Worm (Caenorhabditis elegans): ENCODE results near the gene ptr-25.
A peak's percentile ranks its signal among the peaks of the same experiment; 100 is the strongest.

The ptr-25 gene

DNA sequence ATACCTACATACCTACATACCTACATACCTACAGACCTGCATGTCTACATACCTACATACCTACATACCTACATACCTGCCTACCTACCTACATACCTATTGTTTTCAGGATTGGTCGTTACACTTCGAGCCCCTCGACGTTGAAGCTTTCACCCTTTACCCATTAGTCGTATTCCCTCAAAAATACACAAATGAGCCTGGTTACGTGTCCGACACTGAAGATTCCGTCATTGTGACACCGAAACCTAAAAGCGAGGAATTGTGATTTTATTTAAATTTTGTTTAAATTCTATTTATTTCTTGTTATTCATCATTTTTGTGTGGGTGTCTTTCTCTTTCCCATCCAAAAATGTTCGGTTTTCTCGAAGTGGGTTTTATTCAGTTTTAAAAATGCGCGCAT is 8.7 kb upstream of the ptr-25 start, which contains the start of gene D2045.7:
D2045.7 (plus strand) TSS at position 301 of the 400 bp plus-strand sequence.
- no peak for TF ChIP-seq W03F9.2 (tag; optimal IDR thresholded peaks at IDR 0.05)

- no peak for TF ChIP-seq him-1 (tag; optimal IDR thresholded peaks at IDR 0.05)
- TF ChIP-seq W03F9.2 (tag; optimal IDR thresholded peaks at IDR 0.05) = no peak
- TF ChIP-seq dao-5 (tag; optimal IDR thresholded peaks at IDR 0.05) = no peak
Observed at ce11 chrIII:10481497-10481896, 6.4 kb upstream of the ptr-25 start.

DNA sequence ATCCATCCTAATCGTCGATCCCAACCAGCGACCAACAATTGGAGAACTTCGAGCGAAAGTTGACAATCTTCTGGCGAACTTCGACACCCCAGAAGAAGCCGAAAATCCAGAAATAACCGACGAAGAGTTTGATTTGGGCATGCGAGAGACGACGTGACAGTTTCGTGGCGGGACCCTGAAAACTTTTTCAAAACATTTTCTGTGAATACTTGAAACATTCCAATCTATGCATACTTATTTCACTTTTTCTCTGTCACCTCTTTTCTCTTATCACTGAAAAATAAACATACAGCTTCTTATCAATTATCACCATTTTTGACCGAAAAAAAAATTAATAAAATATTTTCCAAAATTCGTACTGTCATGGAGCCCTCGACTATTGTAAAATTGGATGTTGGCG is 5.9 kb upstream of the ptr-25 start, which contains the start of gene D2045.8:
D2045.8 (plus strand) TSS at position 301 of the 400 bp plus-strand sequence.
- no peak for TF ChIP-seq W03F9.2 (tag; optimal IDR thresholded peaks at IDR 0.05)
- TF ChIP-seq dao-5 (tag; optimal IDR thresholded peaks at IDR 0.05) = no peak
- TF ChIP-seq him-1 (tag; optimal IDR thresholded peaks at IDR 0.05) = no peak

DNA sequence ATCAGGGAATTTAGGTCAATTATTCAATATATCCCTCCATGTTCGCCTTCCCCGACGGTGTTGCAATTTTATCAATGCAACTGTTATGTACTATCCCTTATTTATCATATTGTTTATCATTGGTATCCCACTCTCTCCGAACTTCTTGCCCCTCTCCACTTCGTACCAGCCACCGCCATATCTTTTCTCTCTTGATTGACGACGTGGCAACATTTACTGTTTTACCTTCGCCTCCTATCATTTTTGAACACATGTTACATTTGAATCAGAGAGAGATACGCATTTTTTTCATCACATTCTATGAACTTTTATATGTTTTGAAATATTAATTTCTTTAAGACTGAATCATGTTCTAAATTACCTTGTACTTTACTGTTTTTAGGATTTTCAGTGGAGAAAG is 1.5 kb upstream of the ptr-25 start:
- TF ChIP-seq W03F9.2 (tag; optimal IDR thresholded peaks at IDR 0.05) = no peak
- TF ChIP-seq dao-5 (tag; optimal IDR thresholded peaks at IDR 0.05) = no peak
- no peak for TF ChIP-seq him-1 (tag; optimal IDR thresholded peaks at IDR 0.05)

ce11 chrIII:10503753-10504152 is 15.8 kb downstream of the ptr-25 start, which contains the start of gene rab-33:
Gene rab-33 (minus strand): TSS chrIII:10503853.
- TF ChIP-seq W03F9.2 (tag; optimal IDR thresholded peaks at IDR 0.05) (no peak), dao-5 (tag; optimal IDR thresholded peaks at IDR 0.05) (no peak), him-1 (tag; optimal IDR thresholded peaks at IDR 0.05) (no peak)

DNA sequence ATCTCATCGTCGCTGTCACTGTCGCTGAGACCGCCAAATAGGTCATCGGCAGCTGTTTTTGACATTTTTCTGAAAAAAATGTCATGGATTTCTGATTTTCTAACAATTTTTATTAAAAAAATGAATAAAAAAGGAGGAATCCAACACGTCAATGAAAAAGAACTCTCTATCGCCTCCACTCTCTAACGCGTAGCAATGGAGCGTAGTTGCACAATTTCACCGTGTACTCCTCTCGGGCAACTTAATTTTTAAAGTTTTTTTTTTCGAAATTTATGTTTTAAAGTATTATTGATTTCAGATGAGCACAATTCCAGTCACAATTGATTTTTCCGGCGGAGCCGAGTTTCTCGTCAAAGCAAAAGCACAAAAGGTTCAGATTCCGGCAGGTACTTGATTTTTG is 17.3 kb downstream of the ptr-25 start, which contains the start of the genes taf-11.3 and urm-1:
taf-11.3 (minus strand) TSS at position 69 of the 400 bp plus-strand sequence.
urm-1 (plus strand) TSS at position 299 of the 400 bp plus-strand sequence.
- TF ChIP-seq W03F9.2 (tag; optimal IDR thresholded peaks at IDR 0.05) = peak; percentile 95
- no peak for TF ChIP-seq dao-5 (tag; optimal IDR thresholded peaks at IDR 0.05)
- no peak for TF ChIP-seq him-1 (tag; optimal IDR thresholded peaks at IDR 0.05)

- TF ChIP-seq W03F9.2 (tag; optimal IDR thresholded peaks at IDR 0.05) = no peak
- peak; percentile 18 for TF ChIP-seq dao-5 (tag; optimal IDR thresholded peaks at IDR 0.05)
Observed at ce11 chrIII:10505943-10506698, 18.2 kb downstream of the ptr-25 start.

- TF ChIP-seq W03F9.2 (tag; optimal IDR thresholded peaks at IDR 0.05) (peak; percentile 84), dao-5 (tag; optimal IDR thresholded peaks at IDR 0.05) (no peak)
Observed at ce11 chrIII:10506699-10507248, 18.9 kb downstream of the ptr-25 start, which contains the start of the genes sip-1 and sly-1. Gene sip-1 (minus strand): TSS chrIII:10506801. Gene sly-1 (plus strand): TSS chrIII:10507058.

ce11 chrIII:10512570-10512969 is 24.6 kb downstream of the ptr-25 start:
- TF ChIP-seq him-1 (tag; optimal IDR thresholded peaks at IDR 0.05) = no peak
- TF ChIP-seq W03F9.2 (tag; optimal IDR thresholded peaks at IDR 0.05) = no peak
- TF ChIP-seq dao-5 (tag; optimal IDR thresholded peaks at IDR 0.05) = no peak

ce11 chrIII:10515751-10516150 is 27.8 kb downstream of the ptr-25 start:
- TF ChIP-seq him-1 (tag; optimal IDR thresholded peaks at IDR 0.05) = no peak
- TF ChIP-seq dao-5 (tag; optimal IDR thresholded peaks at IDR 0.05) = no peak
- TF ChIP-seq W03F9.2 (tag; optimal IDR thresholded peaks at IDR 0.05) = no peak

DNA sequence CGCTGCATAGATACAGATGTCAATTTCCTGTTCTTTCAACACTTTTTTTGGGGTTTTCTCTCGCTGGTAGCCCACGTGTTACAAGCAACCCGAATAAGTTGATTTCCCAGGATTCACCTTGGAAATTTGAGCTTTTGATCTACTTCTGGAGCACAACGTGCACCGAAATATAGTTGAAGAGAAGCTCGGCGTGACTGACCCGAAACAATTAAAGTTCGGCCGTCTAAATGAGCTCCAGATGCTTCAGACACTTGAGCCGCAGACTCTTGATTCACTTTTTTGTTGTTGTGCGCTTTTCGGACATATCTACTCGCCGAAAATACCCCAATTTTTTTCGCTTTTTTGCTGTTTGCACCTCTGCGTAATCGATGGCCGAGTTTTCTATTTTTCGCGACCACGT is 31.0 kb downstream of the ptr-25 start:
- TF ChIP-seq him-1 (tag; optimal IDR thresholded peaks at IDR 0.05) (no peak), dao-5 (tag; optimal IDR thresholded peaks at IDR 0.05) (no peak), W03F9.2 (tag; optimal IDR thresholded peaks at IDR 0.05) (no peak)

ce11 chrIII:10519615-10520014 is 31.7 kb downstream of the ptr-25 start:
- TF ChIP-seq him-1 (tag; optimal IDR thresholded peaks at IDR 0.05) = no peak
- TF ChIP-seq dao-5 (tag; optimal IDR thresholded peaks at IDR 0.05) = no peak
- no peak for TF ChIP-seq W03F9.2 (tag; optimal IDR thresholded peaks at IDR 0.05)

DNA sequence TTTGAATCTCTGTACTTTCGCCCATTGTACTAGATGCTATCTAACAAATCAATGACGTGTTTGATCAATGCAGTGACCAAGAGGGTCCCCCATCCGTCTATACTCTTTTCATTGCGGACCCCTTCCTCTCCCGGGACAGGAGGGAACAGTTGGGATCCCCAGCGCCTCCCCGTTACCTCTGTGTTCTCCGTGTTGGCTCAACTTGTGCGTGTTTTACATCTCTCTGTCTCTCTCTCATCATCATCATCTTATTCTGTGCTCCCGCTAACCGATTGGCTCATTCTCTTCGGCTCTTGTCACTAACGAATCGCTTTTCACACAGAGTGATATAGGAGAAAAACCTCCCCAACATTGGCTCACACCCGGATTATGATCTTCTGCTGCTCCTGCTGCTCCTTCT is 32.6 kb downstream of the ptr-25 start, which contains the start of gene unc-49:
unc-49 (plus strand) TSS at position 240 of the 400 bp plus-strand sequence.
- TF ChIP-seq dao-5 (tag; optimal IDR thresholded peaks at IDR 0.05) (no peak), him-1 (tag; optimal IDR thresholded peaks at IDR 0.05) (no peak), W03F9.2 (tag; optimal IDR thresholded peaks at IDR 0.05) (no peak)

DNA sequence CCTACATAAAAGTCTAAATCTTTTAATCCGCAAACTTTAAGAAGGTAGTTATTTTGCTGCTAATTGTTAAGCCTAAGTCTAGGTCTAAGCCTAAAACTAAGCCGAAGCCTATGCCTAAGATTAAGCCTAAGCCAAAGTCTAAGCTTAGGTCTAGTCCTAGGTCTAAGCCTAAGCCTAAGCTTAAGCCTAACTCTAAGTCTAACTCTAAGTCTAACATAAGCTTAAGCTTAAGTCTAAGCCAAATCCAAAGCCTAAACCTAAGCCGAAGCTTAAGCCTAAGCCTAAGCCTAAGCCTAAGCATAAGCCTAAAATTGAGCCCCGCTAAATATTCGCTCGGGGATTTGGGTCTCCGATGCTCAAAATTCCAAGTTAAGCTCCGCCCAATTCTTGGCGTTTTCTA is 33.3 kb downstream of the ptr-25 start:
- TF ChIP-seq him-1 (tag; optimal IDR thresholded peaks at IDR 0.05) (no peak), W03F9.2 (tag; optimal IDR thresholded peaks at IDR 0.05) (no peak), dao-5 (tag; optimal IDR thresholded peaks at IDR 0.05) (no peak)

All from whole organism, L4/young adult.